Worm (Caenorhabditis elegans) whole organism, L4 larva: ENCODE data around the gene B0310.2.

ENCODE experiments used
- D1046.2 ChIP-seq: fragments of 200-800 bp; sonication (Bioruptor generic); IDR thresholded peaks from 2 replicates; pipeline ENCODE4 v1.3.6; 2022; ENCODE audit warnings: missing genetic modification characterization, missing compliant biosample characterization
- F10B5.3 ChIP-seq: sonication (generic microtip); optimal IDR thresholded peaks from 2 replicates; lab custom pipeline; 2016; ENCODE audit warnings: mild to moderate bottlenecking, missing genetic modification characterization, missing compliant biosample characterization
- F26F4.8 ChIP-seq: fragments of 200-800 bp; sonication (Bioruptor generic); conservative IDR thresholded peaks from 2 replicates; pipeline ENCODE4 v1.3.6; 2022; ENCODE audit warnings: missing genetic modification characterization, missing compliant biosample characterization
- F37D6.2 ChIP-seq: sonication (generic microtip); optimal IDR thresholded peaks from 2 replicates; lab custom pipeline; 2016; ENCODE audit warnings: mild to moderate bottlenecking, missing genetic modification characterization, missing compliant biosample characterization
- Y75B8A.6 ChIP-seq: fragments of 200-800 bp; sonication (Bioruptor generic); IDR thresholded peaks from 2 replicates; pipeline ENCODE4 v1.3.6; 2022; ENCODE audit warnings: missing genetic modification reagents, missing genetic modification characterization, missing compliant biosample characterization
- aha-1 ChIP-seq: fragments of 150-350 bp; peaks from one replicate; lab custom pipeline; 2014; ENCODE audit warnings: missing biosample characterization, missing genetic modification characterization
- ceh-32 ChIP-seq: sonication (generic microtip); optimal IDR thresholded peaks from 2 replicates; lab custom pipeline; 2016; ENCODE audit warnings: mild to moderate bottlenecking, missing genetic modification characterization, missing compliant biosample characterization; ENCODE audit not compliant: poor library complexity
- ceh-44 ChIP-seq: fragments of 200-800 bp; sonication (Bioruptor generic); IDR thresholded peaks from 2 replicates; pipeline ENCODE4 v1.3.6; 2022; ENCODE audit warnings: missing genetic modification reagents, missing genetic modification characterization, missing compliant biosample characterization
- ctbp-1 ChIP-seq: fragments of 200-800 bp; sonication (Bioruptor generic); IDR thresholded peaks from 2 replicates; pipeline ENCODE4 v1.3.6; 2022; ENCODE audit warnings: missing genetic modification reagents, missing genetic modification characterization, missing compliant biosample characterization
- daf-8 ChIP-seq: fragments of 200-800 bp; sonication (Bioruptor generic); IDR thresholded peaks from 2 replicates; pipeline ENCODE4 v1.3.6; 2022; ENCODE audit warnings: missing genetic modification characterization, missing compliant biosample characterization
- dmd-8 ChIP-seq: fragments of 200-800 bp; sonication (Bioruptor generic); IDR thresholded peaks from 2 replicates; pipeline ENCODE4 v1.3.6; 2022; ENCODE audit warnings: missing genetic modification characterization, missing compliant biosample characterization
- dmd-9 ChIP-seq: fragments of 200-800 bp; sonication (Bioruptor generic); IDR thresholded peaks from 2 replicates; pipeline ENCODE4 v1.3.6; 2022; ENCODE audit warnings: missing genetic modification reagents, missing genetic modification characterization, missing compliant biosample characterization
- dve-1 ChIP-seq: sonication (generic microtip); optimal IDR thresholded peaks from 2 replicates; lab custom pipeline; 2017; ENCODE audit warnings: antibody characterized with exemption, mild to moderate bottlenecking, missing genetic modification characterization, missing compliant biosample characterization; ENCODE audit not compliant: insufficient read depth
- gei-8 ChIP-seq: fragments of 200-800 bp; sonication (Bioruptor generic); optimal IDR thresholded peaks from 2 replicates; lab custom pipeline; 2018; ENCODE audit warnings: mild to moderate bottlenecking, missing genetic modification characterization, missing compliant biosample characterization
- jun-1 ChIP-seq: fragments of 150-350 bp; optimal IDR thresholded peaks from 2 replicates; lab custom pipeline; 2014; ENCODE audit warnings: missing biosample characterization, missing genetic modification reagents, missing genetic modification characterization
- lin-29 ChIP-seq: fragments of 200-800 bp; sonication (Bioruptor generic); IDR thresholded peaks from 2 replicates; pipeline ENCODE4 v1.3.6; 2022; ENCODE audit warnings: missing genetic modification reagents, missing genetic modification characterization, missing compliant biosample characterization
- lin-39 ChIP-seq: fragments of 150-350 bp; optimal IDR thresholded peaks from 2 replicates; lab custom pipeline; 2014; ENCODE audit warnings: missing biosample characterization, missing genetic modification reagents, missing genetic modification characterization
- lir-3 ChIP-seq: sonication (generic microtip); optimal IDR thresholded peaks from 2 replicates; lab custom pipeline; 2016; ENCODE audit warnings: mild to moderate bottlenecking, missing genetic modification characterization, missing compliant biosample characterization
- lsy-2 ChIP-seq, 2 experiments: fragments of 150-350 bp in 1 of 2; sonication (generic microtip) in 1 of 2; optimal IDR thresholded peaks; 2 replicates each; lab custom pipeline; 2014 to 2017; ENCODE audit warnings: missing biosample characterization in 2 of 2, missing genetic modification characterization in 2 of 2
- mdl-1 ChIP-seq, 2 experiments: fragments of 150-350 bp in 1 of 2; sonication (generic microtip) in 1 of 2; optimal IDR thresholded peaks; 2 replicates each; lab custom pipeline; 2014 to 2017; ENCODE audit warnings: missing biosample characterization in 2 of 2, missing genetic modification characterization in 2 of 2
- mdt-29 ChIP-seq: fragments of 200-800 bp; sonication (Bioruptor generic); IDR thresholded peaks from 2 replicates; pipeline ENCODE4 v1.3.6; 2022; ENCODE audit warnings: missing genetic modification reagents, missing genetic modification characterization, missing compliant biosample characterization
- mxl-2 ChIP-seq: fragments of 200-800 bp; sonication (Bioruptor generic); conservative IDR thresholded peaks from 2 replicates; pipeline ENCODE4 v1.3.6; 2022; ENCODE audit warnings: missing genetic modification reagents, missing genetic modification characterization, missing compliant biosample characterization
- mxl-3 ChIP-seq: fragments of 200-800 bp; sonication (Bioruptor generic); optimal IDR thresholded peaks from 2 replicates; lab custom pipeline; 2018; ENCODE audit warnings: mild to moderate bottlenecking, missing genetic modification characterization, missing compliant biosample characterization
- nhr-11 ChIP-seq: fragments of 150-350 bp; optimal IDR thresholded peaks from 2 replicates; lab custom pipeline; 2014; ENCODE audit warnings: missing biosample characterization, missing genetic modification characterization
- nhr-28 ChIP-seq: fragments of 150-350 bp; optimal IDR thresholded peaks from 2 replicates; lab custom pipeline; 2014; ENCODE audit warnings: missing biosample characterization, missing genetic modification characterization
- nhr-42 ChIP-seq: fragments of 200-800 bp; sonication (Bioruptor generic); IDR thresholded peaks from 2 replicates; pipeline ENCODE4 v1.3.6; 2022; ENCODE audit warnings: missing genetic modification characterization, missing compliant biosample characterization
- pha-4 ChIP-seq, 2 experiments: fragments of 150-350 bp in 1 of 2; fragments of 200-800 bp in 1 of 2; sonication (Bioruptor generic) in 1 of 2; IDR thresholded peaks in 1 of 2; optimal IDR thresholded peaks in 1 of 2; 2 replicates each; pipeline versions ENCODE4 v1.3.6 to Lab custom; 2014 to 2022; ENCODE audit warnings: missing genetic modification characterization in 2 of 2, missing genetic modification reagents in 2 of 2, missing biosample characterization in 1 of 2, missing compliant biosample characterization in 1 of 2
- set-16 ChIP-seq: fragments of 200-800 bp; sonication (Bioruptor generic); IDR thresholded peaks from 2 replicates; pipeline ENCODE4 v1.3.6; 2022; ENCODE audit warnings: missing genetic modification reagents, missing genetic modification characterization, missing compliant biosample characterization
- snpc-4 ChIP-seq: fragments of 150-350 bp; optimal IDR thresholded peaks from 2 replicates; lab custom pipeline; 2014; ENCODE audit warnings: missing biosample characterization, missing genetic modification characterization
- tag-97 ChIP-seq: fragments of 200-800 bp; sonication (Bioruptor generic); IDR thresholded peaks from 2 replicates; pipeline ENCODE4 v1.3.6; 2022; ENCODE audit warnings: missing genetic modification characterization, missing compliant biosample characterization
- unc-39 ChIP-seq: sonication (generic microtip); optimal IDR thresholded peaks from 2 replicates; lab custom pipeline; 2017; ENCODE audit warnings: missing biosample characterization, missing genetic modification characterization
- unc-62 ChIP-seq, 3 experiments: fragments of 150-350 bp in 1 of 3; sonication (generic microtip); optimal IDR thresholded peaks in 2 of 3; peaks in 1 of 3; 1 replicate in 1 of 3; 2 replicates in 2 of 3; lab custom pipeline; 2014 to 2017; ENCODE audit warnings: missing biosample characterization in 3 of 3, missing genetic modification characterization in 3 of 3, missing genetic modification reagents in 3 of 3, missing genotype in 1 of 3
- zfp-2 ChIP-seq: sonication (generic microtip); optimal IDR thresholded peaks from 2 replicates; lab custom pipeline; 2016; ENCODE audit warnings: mild to moderate bottlenecking, missing genetic modification characterization, missing compliant biosample characterization
- zip-2 ChIP-seq: fragments of 150-350 bp; optimal IDR thresholded peaks from 2 replicates; lab custom pipeline; 2014; ENCODE audit warnings: missing biosample characterization, missing genetic modification characterization

B0310.2 gene

ce11 chrX:467338-467823 is 39.4 kb downstream of the B0310.2 start:
- peak in 1 of 2 experiments; percentile 99 for TF ChIP-seq unc-62 (GFP tag; optimal IDR thresholded peaks at IDR 0.05 in 1 of 2; lab: Kevin White, UChicago)
- TF ChIP-seq unc-62 (tag; optimal IDR thresholded peaks at IDR 0.05; lab: Kevin White, UChicago), result no peak
- no peak for TF ChIP-seq Y75B8A.6 (GFP tag; lab: Robert Waterston, UW)
- peak; percentile 91 for TF ChIP-seq aha-1 (tag; lab: Kevin White, UChicago)
- no peak for TF ChIP-seq lin-39 (tag; lab: Kevin White, UChicago)
- TF ChIP-seq, all 104 proteins: peak for 2

ce11 chrX:465931-466330 is 40.8 kb downstream of the B0310.2 start:
- TF ChIP-seq nhr-42 (GFP tag; lab: Robert Waterston, UW) (peak; percentile 63; the same call in 1 of the 2 replicates), F26F4.8 (GFP tag; lab: Robert Waterston, UW) (peak; percentile 70; the same call in 1 of the 2 replicates), ctbp-1 (GFP tag; lab: Robert Waterston, UW) (0 out of 2 replicates have a peak, but pooled peaks have one; percentile 39), Y75B8A.6 (GFP tag; lab: Robert Waterston, UW) (0 out of 2 replicates have a peak, but pooled peaks have one; percentile 37), D1046.2 (GFP tag; lab: Robert Waterston, UW) (0 out of 2 replicates have a peak, but pooled peaks have one; percentile 43)
- TF ChIP-seq, all 104 proteins: peak for 5; not testable (repeated sequence) for 99

- no peak for TF ChIP-seq snpc-4
- 0 out of 2 replicates have a peak, but pooled peaks have one; percentile 62 for TF ChIP-seq dmd-8 (GFP tag; lab: Robert Waterston, UW)
- TF ChIP-seq set-16 (GFP tag; lab: Robert Waterston, UW), result peak; percentile 94
- 0 out of 2 replicates have a peak, but pooled peaks have one; percentile 8 for TF ChIP-seq nhr-42 (GFP tag; lab: Robert Waterston, UW)
- 0 out of 2 replicates have a peak, but pooled peaks have one; percentile 28 for TF ChIP-seq mdt-29 (GFP tag; lab: Robert Waterston, UW)
- TF ChIP-seq, all 104 proteins: peak for 4
Observed at ce11 chrX:461623-462022, 45.1 kb downstream of the B0310.2 start.

ce11 chrX:460351-460750 is 46.4 kb downstream of the B0310.2 start, which contains the start of gene aagr-4:
Gene aagr-4, plus strand, starts transcription at chrX:460651.
- TF ChIP-seq zfp-2 (no peak), unc-39 (tag; lab: Kevin White, UChicago) (no peak), ceh-32 (tag; lab: Kevin White, UChicago) (no peak), F10B5.3 (tag; lab: Kevin White, UChicago) (no peak), nhr-28 (peak; percentile 21), mxl-3 (GFP tag; lab: Kevin White, UChicago) (peak; percentile 50), dmd-9 (no peak), zip-2 (tag; lab: Kevin White, UChicago) (no peak), lsy-2 (tag; optimal IDR thresholded peaks at IDR 0.05; lab: Kevin White, UChicago) (no peak), mdl-1 (tag; optimal IDR thresholded peaks at IDR 0.05; lab: Kevin White, UChicago) (peak in 1 of 2 experiments; percentile 11), dmd-8 (GFP tag; lab: Robert Waterston, UW) (no peak), lir-3 (no peak)

- TF ChIP-seq lin-29, result no peak
- no peak for TF ChIP-seq daf-8
- TF ChIP-seq dmd-9, result no peak
- TF ChIP-seq jun-1 (tag; lab: Kevin White, UChicago), result no peak
- TF ChIP-seq tag-97 (GFP tag; lab: Robert Waterston, UW), result no peak
- no peak for TF ChIP-seq gei-8 (GFP tag; lab: Kevin White, UChicago)
- TF ChIP-seq pha-4 (GFP tag; IDR thresholded peaks at IDR 0.05; lab: Robert Waterston, UW), result no peak
- no peak for TF ChIP-seq pha-4 (tag; optimal IDR thresholded peaks at IDR 0.05; lab: Kevin White, UChicago)
- no peak for TF ChIP-seq nhr-42 (GFP tag; lab: Robert Waterston, UW)
- TF ChIP-seq dve-1 (tag; lab: Kevin White, UChicago), result no peak
- TF ChIP-seq ceh-44 (GFP tag; lab: Robert Waterston, UW), result no peak
- no peak for TF ChIP-seq mxl-2
- no peak for TF ChIP-seq lin-39 (tag; lab: Kevin White, UChicago)
- TF ChIP-seq mxl-3 (GFP tag; lab: Kevin White, UChicago), result no peak
- TF ChIP-seq nhr-11, result no peak
- no peak for TF ChIP-seq set-16 (GFP tag; lab: Robert Waterston, UW)
- no peak for TF ChIP-seq aha-1 (tag; lab: Kevin White, UChicago)
- TF ChIP-seq F37D6.2 (tag; lab: Kevin White, UChicago), result no peak
Observed at ce11 chrX:459316-459715, 47.4 kb downstream of the B0310.2 start.
